Worm (Caenorhabditis elegans) whole organism, L2 larva: ENCODE data around the gene srw-136.

Source experiments
- C34F6.9 ChIP-seq: fragments of 150-350 bp; optimal IDR thresholded peaks from 2 replicates; lab custom pipeline; 2014; ENCODE audit warnings: missing biosample characterization, missing genetic modification characterization
- F13H6.1 ChIP-seq: sonication (generic microtip); optimal IDR thresholded peaks from 2 replicates; lab custom pipeline; 2016; ENCODE audit warnings: missing genetic modification characterization, missing compliant biosample characterization
- R02D3.7 ChIP-seq: fragments of 150-350 bp; optimal IDR thresholded peaks from 2 replicates; lab custom pipeline; 2014; ENCODE audit warnings: missing biosample characterization, missing genetic modification characterization
- Y55F3AM.14 ChIP-seq: fragments of 200-800 bp; sonication (Bioruptor generic); optimal IDR thresholded peaks from 2 replicates; lab custom pipeline; 2018; ENCODE audit warnings: mild to moderate bottlenecking, missing genetic modification characterization, missing compliant biosample characterization
- ZK546.5 ChIP-seq: sonication (generic microtip); optimal IDR thresholded peaks from 2 replicates; lab custom pipeline; 2017; ENCODE audit warnings: missing biosample characterization, missing genetic modification characterization
- alr-1 ChIP-seq: fragments of 150-350 bp; optimal IDR thresholded peaks from 2 replicates; lab custom pipeline; 2014; ENCODE audit warnings: missing biosample characterization, missing genetic modification characterization
- aly-2 ChIP-seq: fragments of 150-350 bp; optimal IDR thresholded peaks from 2 replicates; lab custom pipeline; 2014; ENCODE audit warnings: missing biosample characterization, missing genetic modification characterization
- ama-1 ChIP-seq: fragments of 150-350 bp; optimal IDR thresholded peaks from 2 replicates; lab custom pipeline; 2018; ENCODE audit warnings: inconsistent platforms
- blmp-1 ChIP-seq: sonication (generic microtip); optimal IDR thresholded peaks from 2 replicates; lab custom pipeline; 2017; ENCODE audit warnings: missing genetic modification characterization, mild to moderate bottlenecking, missing compliant biosample characterization, antibody characterized with exemption, moderate library complexity; ENCODE audit not compliant: insufficient read depth
- ceh-16 ChIP-seq: fragments of 150-350 bp; optimal IDR thresholded peaks from 2 replicates; lab custom pipeline; 2014; ENCODE audit warnings: missing biosample characterization, missing genetic modification characterization
- ceh-82 ChIP-seq: fragments of 150-350 bp; optimal IDR thresholded peaks from 2 replicates; lab custom pipeline; 2014; ENCODE audit warnings: missing biosample characterization, missing genetic modification characterization
- crh-2 ChIP-seq: sonication (generic microtip); optimal IDR thresholded peaks from 2 replicates; lab custom pipeline; 2017; ENCODE audit warnings: missing biosample characterization, missing genetic modification characterization
- dmd-4 ChIP-seq: sonication (generic microtip); optimal IDR thresholded peaks from 2 replicates; lab custom pipeline; 2017; ENCODE audit warnings: missing biosample characterization, missing genetic modification characterization
- egl-27 ChIP-seq: sonication (generic microtip); optimal IDR thresholded peaks from 3 replicates; lab custom pipeline; 2017; ENCODE audit warnings: missing biosample characterization, missing genetic modification reagents, missing genetic modification characterization
- elt-1 ChIP-seq: fragments of 150-350 bp; optimal IDR thresholded peaks from 2 replicates; lab custom pipeline; 2014; ENCODE audit warnings: missing biosample characterization, missing genetic modification characterization
- elt-3 ChIP-seq: sonication (generic microtip); optimal IDR thresholded peaks from 2 replicates; lab custom pipeline; 2017; ENCODE audit warnings: missing biosample characterization, missing genetic modification characterization
- fos-1 ChIP-seq: fragments of 150-350 bp; optimal IDR thresholded peaks from 2 replicates; lab custom pipeline; 2014; ENCODE audit warnings: missing biosample characterization, missing genetic modification characterization
- lin-13 ChIP-seq: fragments of 150-350 bp; optimal IDR thresholded peaks from 2 replicates; lab custom pipeline; 2014; ENCODE audit warnings: missing biosample characterization, missing genetic modification reagents, missing genetic modification characterization
- lin-39 ChIP-seq: fragments of 150-350 bp; optimal IDR thresholded peaks from 2 replicates; lab custom pipeline; 2014; ENCODE audit warnings: missing biosample characterization, missing genetic modification reagents, missing genetic modification characterization
- lsy-2 ChIP-seq, 2 experiments: fragments of 150-350 bp in 1 of 2; sonication (generic microtip) in 1 of 2; optimal IDR thresholded peaks; 2 replicates each; lab custom pipeline; 2014 to 2017; ENCODE audit warnings: missing biosample characterization in 2 of 2, missing genetic modification characterization in 2 of 2
- mab-5 ChIP-seq: fragments of 150-350 bp; optimal IDR thresholded peaks from 2 replicates; lab custom pipeline; 2014; ENCODE audit warnings: missing biosample characterization, missing genetic modification characterization
- mbf-1 ChIP-seq: sonication (generic microtip); optimal IDR thresholded peaks from 2 replicates; lab custom pipeline; 2017; ENCODE audit warnings: missing biosample characterization, missing genetic modification characterization
- nhr-10 ChIP-seq: sonication (generic microtip); optimal IDR thresholded peaks from 2 replicates; lab custom pipeline; 2017; ENCODE audit warnings: missing biosample characterization, missing genetic modification characterization
- nhr-11 ChIP-seq: fragments of 150-350 bp; optimal IDR thresholded peaks from 2 replicates; lab custom pipeline; 2014; ENCODE audit warnings: missing biosample characterization, missing genetic modification characterization
- nhr-12 ChIP-seq: fragments of 150-350 bp; optimal IDR thresholded peaks from 2 replicates; lab custom pipeline; 2014; ENCODE audit warnings: missing biosample characterization, missing genetic modification characterization
- nhr-129 ChIP-seq: fragments of 150-350 bp; optimal IDR thresholded peaks from 2 replicates; lab custom pipeline; 2014; ENCODE audit warnings: missing biosample characterization, missing genetic modification characterization
- nhr-21 ChIP-seq: fragments of 150-350 bp; optimal IDR thresholded peaks from 2 replicates; lab custom pipeline; 2014; ENCODE audit warnings: missing biosample characterization, missing genetic modification characterization
- nhr-237 ChIP-seq: fragments of 150-350 bp; optimal IDR thresholded peaks from 2 replicates; lab custom pipeline; 2014; ENCODE audit warnings: missing biosample characterization, missing genetic modification characterization
- nhr-25 ChIP-seq: fragments of 150-350 bp; sonication (generic microtip); optimal IDR thresholded peaks from 3 replicates; lab custom pipeline; 2014; ENCODE audit warnings: missing biosample characterization, missing genetic modification characterization
- skn-1 ChIP-seq: sonication (generic microtip); optimal IDR thresholded peaks from 2 replicates; lab custom pipeline; 2017; ENCODE audit warnings: missing biosample characterization, missing genetic modification characterization
- sma-9 ChIP-seq, 2 experiments: fragments of 150-350 bp in 1 of 2; sonication (generic microtip) in 1 of 2; optimal IDR thresholded peaks; 2 replicates each; lab custom pipeline; 2014 to 2016; ENCODE audit warnings: missing genetic modification characterization in 2 of 2, mild to moderate bottlenecking in 1 of 2, missing biosample characterization in 1 of 2, missing compliant biosample characterization in 1 of 2, missing genetic modification reagents in 1 of 2, moderate library complexity in 1 of 2
- snpc-4 ChIP-seq: fragments of 150-350 bp; optimal IDR thresholded peaks from 2 replicates; lab custom pipeline; 2014; ENCODE audit warnings: missing biosample characterization, missing genetic modification characterization
- unc-39 ChIP-seq: fragments of 150-350 bp; optimal IDR thresholded peaks from 2 replicates; lab custom pipeline; 2014; ENCODE audit warnings: missing biosample characterization, missing genetic modification characterization
- unc-55 ChIP-seq: fragments of 150-350 bp; sonication (generic microtip); optimal IDR thresholded peaks from 3 replicates; lab custom pipeline; 2014; ENCODE audit warnings: missing biosample characterization, missing genetic modification reagents, missing genetic modification characterization
- unc-62 ChIP-seq: fragments of 150-350 bp; optimal IDR thresholded peaks from 2 replicates; lab custom pipeline; 2014; ENCODE audit warnings: missing biosample characterization, missing genetic modification reagents, missing genetic modification characterization
- zag-1 ChIP-seq: fragments of 150-350 bp; optimal IDR thresholded peaks from 2 replicates; lab custom pipeline; 2014; ENCODE audit warnings: missing biosample characterization, missing genetic modification characterization
- ztf-1 ChIP-seq: fragments of 200-800 bp; sonication (Bioruptor generic); conservative IDR thresholded peaks from 2 replicates; pipeline ENCODE4 v1.3.6; 2022; ENCODE audit warnings: missing genetic modification characterization, missing compliant biosample characterization
- ztf-11 ChIP-seq: sonication (generic microtip); optimal IDR thresholded peaks from 2 replicates; lab custom pipeline; 2017; ENCODE audit warnings: missing biosample characterization, missing genetic modification characterization
- ztf-4 ChIP-seq: fragments of 150-350 bp; optimal IDR thresholded peaks from 2 replicates; lab custom pipeline; 2014; ENCODE audit warnings: missing biosample characterization, missing genetic modification characterization

The srw-136 gene

DNA sequence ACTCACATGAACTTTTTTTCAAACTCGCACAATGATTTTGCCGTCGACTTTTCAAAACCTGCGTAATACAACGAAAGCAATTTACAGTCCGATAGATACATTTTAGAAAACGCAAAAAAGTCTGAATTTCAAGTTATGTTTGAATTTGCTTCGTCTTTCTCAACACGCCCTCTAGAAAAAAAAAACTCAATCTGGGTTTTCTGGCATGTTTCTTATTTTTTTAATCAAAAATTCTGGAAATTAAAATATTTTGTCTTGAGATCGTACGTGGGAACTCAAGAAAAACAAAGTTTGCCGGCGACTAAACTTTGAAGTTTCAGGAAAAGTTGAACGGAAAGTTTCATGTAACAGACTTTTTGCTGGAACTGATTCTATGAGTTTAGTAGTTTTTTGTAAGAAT is 16.6 kb downstream of the srw-136 start, which contains the start of gene srw-115:
srw-115 (minus strand) TSS at position 101 of the 400 bp plus-strand sequence.
- TF ChIP-seq nhr-129 (tag; lab: Kevin White, UChicago) (no peak), elt-3 (tag; lab: Kevin White, UChicago) (no peak)

DNA sequence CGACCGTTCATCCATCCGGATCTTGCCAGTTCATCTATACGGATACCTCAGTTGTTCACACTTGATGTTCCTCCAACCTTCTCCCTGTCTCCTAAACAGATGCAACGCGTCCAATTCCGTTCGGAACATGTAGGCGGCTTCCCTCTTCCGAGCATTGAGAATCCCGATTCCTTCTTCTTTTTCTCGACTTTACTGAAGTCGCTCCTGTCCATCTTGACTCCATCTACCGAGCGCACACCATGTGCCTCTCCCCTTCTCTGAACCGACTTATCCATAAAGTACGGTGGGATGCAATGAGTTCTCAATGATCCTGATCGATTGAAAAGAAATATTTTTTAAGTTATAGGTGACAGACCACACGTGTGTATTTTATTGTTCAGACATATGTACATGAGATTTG is 18.3 kb downstream of the srw-136 start:
- TF ChIP-seq F13H6.1 (no peak), nhr-25 (tag; lab: Kevin White, UChicago) (no peak), snpc-4 (no peak), crh-2 (tag; lab: Kevin White, UChicago) (no peak), sma-9 (GFP tag; optimal IDR thresholded peaks at IDR 0.05; lab: Kevin White, UChicago) (no peak), sma-9 (tag; optimal IDR thresholded peaks at IDR 0.05; lab: Kevin White, UChicago) (no peak), skn-1 (no peak), lin-13 (no peak), dmd-4 (tag; lab: Kevin White, UChicago) (no peak), blmp-1 (tag; lab: Kevin White, UChicago) (no peak), unc-62 (GFP tag; lab: Kevin White, UChicago) (no peak)

DNA sequence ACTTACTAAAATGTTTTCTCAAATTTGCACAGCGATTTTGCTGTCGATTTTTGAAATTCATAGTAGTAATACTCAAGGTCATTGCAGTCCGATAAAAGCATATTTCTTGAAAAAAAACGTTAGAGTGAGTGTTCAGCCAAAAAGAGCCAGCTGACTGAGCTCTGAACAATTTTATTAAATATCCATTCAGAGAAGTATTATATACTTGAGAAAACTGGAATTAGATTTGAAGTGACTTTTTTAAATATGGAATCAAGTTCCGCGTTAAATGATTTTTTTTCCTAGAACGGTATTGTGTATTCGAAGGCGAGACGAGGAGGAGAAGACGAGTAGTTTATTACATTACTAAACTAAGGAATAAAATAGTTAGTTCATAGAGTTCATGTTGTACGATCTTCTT is 18.9 kb downstream of the srw-136 start, which contains the start of gene srw-121:
srw-121 (minus strand) TSS at position 101 of the 400 bp plus-strand sequence.
- TF ChIP-seq R02D3.7 (tag; lab: Kevin White, UChicago) = no peak
- no peak for TF ChIP-seq Y55F3AM.14 (GFP tag; lab: Kevin White, UChicago)
- no peak for TF ChIP-seq C34F6.9 (tag; lab: Kevin White, UChicago)
- TF ChIP-seq mab-5 (tag; lab: Kevin White, UChicago) = no peak
- TF ChIP-seq ztf-4 (tag; lab: Kevin White, UChicago) = no peak
- no peak for TF ChIP-seq alr-1
- TF ChIP-seq ztf-1 (GFP tag; lab: Robert Waterston, UW) = no peak
- TF ChIP-seq nhr-12 (tag; lab: Kevin White, UChicago) = no peak
- no peak for TF ChIP-seq sma-9 (GFP tag; optimal IDR thresholded peaks at IDR 0.05; lab: Kevin White, UChicago)
- no peak for TF ChIP-seq sma-9 (tag; optimal IDR thresholded peaks at IDR 0.05; lab: Kevin White, UChicago)
- no peak for TF ChIP-seq mbf-1 (tag; lab: Kevin White, UChicago)
- TF ChIP-seq elt-3 (tag; lab: Kevin White, UChicago) = no peak

DNA sequence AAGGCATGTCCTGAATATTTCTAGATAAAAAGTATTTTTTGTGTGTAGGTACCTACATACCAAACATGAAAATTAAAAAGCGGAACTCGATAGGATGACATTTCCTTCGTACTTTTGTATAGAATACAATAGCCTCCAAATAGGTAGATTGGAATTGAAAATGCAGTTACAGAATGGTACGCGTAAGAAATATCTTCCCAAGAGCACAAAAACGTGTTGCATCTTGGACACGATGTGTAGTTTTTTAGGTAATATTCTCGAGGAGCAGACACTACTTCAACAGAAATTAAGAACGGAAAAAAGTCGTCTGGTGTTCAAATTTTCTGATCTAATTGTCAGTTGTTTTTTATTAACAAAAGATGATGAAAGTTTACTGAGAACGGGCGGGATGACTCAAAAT is 23.0 kb downstream of the srw-136 start, which contains the start of gene srh-85:
srh-85 (minus strand) TSS at position 101 of the 400 bp plus-strand sequence.
- TF ChIP-seq snpc-4 (no peak), crh-2 (tag; lab: Kevin White, UChicago) (no peak), ama-1 (lab: Kevin White, UChicago) (no peak), aly-2 (tag; lab: Kevin White, UChicago) (no peak), ztf-11 (tag; lab: Kevin White, UChicago) (no peak), fos-1 (tag; lab: Kevin White, UChicago) (no peak), alr-1 (no peak), ztf-1 (GFP tag; lab: Robert Waterston, UW) (no peak), F13H6.1 (no peak), nhr-11 (tag; lab: Kevin White, UChicago) (no peak), C34F6.9 (tag; lab: Kevin White, UChicago) (no peak), egl-27 (tag; lab: Kevin White, UChicago) (no peak), unc-39 (no peak), zag-1 (tag; lab: Kevin White, UChicago) (no peak), blmp-1 (tag; lab: Kevin White, UChicago) (no peak), ZK546.5 (tag; lab: Kevin White, UChicago) (no peak), ceh-16 (tag; lab: Kevin White, UChicago) (no peak), mbf-1 (tag; lab: Kevin White, UChicago) (no peak), ceh-82 (tag; lab: Kevin White, UChicago) (no peak)
- TF ChIP-seq, all 48 proteins: peak for 0

DNA sequence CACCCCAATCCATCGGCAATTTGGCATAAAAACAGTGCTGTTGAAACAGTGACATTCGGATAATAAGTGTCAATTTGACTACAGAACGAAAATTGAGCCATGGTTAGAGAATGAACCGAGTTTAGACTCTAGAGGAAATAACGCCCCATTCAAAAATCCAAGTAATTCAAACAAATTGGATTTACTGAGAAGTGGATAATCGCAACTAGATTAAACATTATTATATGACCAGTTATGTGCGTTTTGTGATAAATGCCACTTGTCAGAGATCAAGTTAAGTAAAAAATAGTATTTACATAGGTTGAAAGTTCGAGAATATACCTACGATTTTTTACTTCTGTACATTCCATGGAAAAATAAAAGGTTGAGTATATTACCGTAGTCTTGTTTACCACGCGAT is 25.1 kb downstream of the srw-136 start, which contains the start of gene srw-139:
srw-139 (minus strand) TSS at position 101 of the 400 bp plus-strand sequence.
- TF ChIP-seq nhr-25 (tag; lab: Kevin White, UChicago) (no peak), nhr-21 (tag; lab: Kevin White, UChicago) (no peak), fos-1 (tag; lab: Kevin White, UChicago) (no peak), ztf-1 (GFP tag; lab: Robert Waterston, UW) (no peak), nhr-237 (no peak), elt-1 (tag; lab: Kevin White, UChicago) (no peak), elt-3 (tag; lab: Kevin White, UChicago) (no peak), skn-1 (no peak), unc-55 (GFP tag; lab: Kevin White, UChicago) (no peak), aly-2 (tag; lab: Kevin White, UChicago) (no peak), R02D3.7 (tag; lab: Kevin White, UChicago) (no peak), nhr-10 (no peak), lin-39 (tag; lab: Kevin White, UChicago) (no peak), egl-27 (tag; lab: Kevin White, UChicago) (no peak), ztf-4 (tag; lab: Kevin White, UChicago) (no peak), lsy-2 (tag; optimal IDR thresholded peaks at IDR 0.05; lab: Kevin White, UChicago) (no peak), unc-39 (no peak)
- TF ChIP-seq, all 48 proteins: peak for 0
